Worm (Caenorhabditis elegans): ENCODE results near the gene F46B6.2.

The F46B6.2 gene

ce11 chrV:9789657-9790261 lies 17.7 kb downstream of the F46B6.2 start, which contains the start of gene ztf-7:
ztf-7 (minus strand) TSS chrV:9789707.
- TF ChIP-seq ttx-3 (tag; optimal IDR thresholded peaks at IDR 0.05) (no peak), K02D7.2 (tag; optimal IDR thresholded peaks at IDR 0.05) (no peak), rnt-1 (tag; optimal IDR thresholded peaks at IDR 0.05) (peak; percentile 65), pha-2 (tag; optimal IDR thresholded peaks at IDR 0.05) (no peak), ceh-30 (tag; optimal IDR thresholded peaks at IDR 0.05) (peak; percentile 42), che-1 (tag; optimal IDR thresholded peaks at IDR 0.05) (no peak), T23F11.4 (GFP tag; optimal IDR thresholded peaks at IDR 0.05) (no peak), ahr-1 (tag; optimal IDR thresholded peaks at IDR 0.05) (no peak), unc-55 (GFP tag; optimal IDR thresholded peaks at IDR 0.05) (peak; percentile 74), nfya-1 (tag; optimal IDR thresholded peaks at IDR 0.05) (peak; percentile 80), zip-5 (tag; optimal IDR thresholded peaks at IDR 0.05) (no peak), tbx-2 (tag; optimal IDR thresholded peaks at IDR 0.05) (peak; percentile 68), pag-3 (tag; optimal IDR thresholded peaks at IDR 0.05; ENCODE audit: borderline replicate concordance) (no peak), ceh-24 (tag; optimal IDR thresholded peaks at IDR 0.05) (no peak), ceh-31 (tag; optimal IDR thresholded peaks at IDR 0.05) (peak; percentile 80), ceh-18 (tag; optimal IDR thresholded peaks at IDR 0.05) (peak; percentile 89), ets-4 (tag; optimal IDR thresholded peaks at IDR 0.05) (peak; percentile 35), fkh-10 (GFP tag; optimal IDR thresholded peaks at IDR 0.05) (no peak), sox-4 (tag; optimal IDR thresholded peaks at IDR 0.05) (no peak), C38D4.7 (GFP tag; optimal IDR thresholded peaks at IDR 0.05) (no peak), gmeb-2 (tag; optimal IDR thresholded peaks at IDR 0.05) (no peak), dmd-4 (tag; optimal IDR thresholded peaks at IDR 0.05; ENCODE audit: borderline replicate concordance) (no peak), dve-1 (tag; optimal IDR thresholded peaks at IDR 0.05) (no peak), lim-6 (tag; optimal IDR thresholded peaks at IDR 0.05) (no peak), pax-1 (tag; optimal IDR thresholded peaks at IDR 0.05) (no peak), ceh-45 (GFP tag; IDR thresholded peaks at IDR 0.05) (no peak), ceh-9 (tag; optimal IDR thresholded peaks at IDR 0.05) (no peak), hlh-30 (tag; optimal IDR thresholded peaks at IDR 0.05; ENCODE audit: insufficient read depth) (peak; percentile 99), unc-86 (tag; optimal IDR thresholded peaks at IDR 0.05) (no peak), sox-2 (GFP tag; IDR thresholded peaks at IDR 0.05) (no peak), ceh-34 (tag; optimal IDR thresholded peaks at IDR 0.05) (peak; percentile 4)

DNA sequence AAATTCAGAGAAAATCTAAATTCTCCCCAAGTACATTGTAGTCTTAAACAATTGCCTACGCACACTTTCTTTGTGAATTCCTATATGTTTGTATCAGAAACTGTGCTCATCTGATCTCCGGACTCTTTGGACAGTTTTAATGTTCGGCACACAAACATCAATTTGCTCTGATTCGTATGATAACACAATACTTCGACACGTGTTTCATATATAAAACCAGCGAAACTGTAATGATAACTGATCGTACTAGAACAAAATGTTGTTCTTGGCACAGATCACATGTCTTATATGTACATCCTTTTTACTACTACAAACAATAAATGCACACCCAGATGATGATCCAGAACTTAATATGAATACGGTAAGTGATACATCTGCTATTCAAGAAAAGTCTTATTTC lies 19.2 kb downstream of the F46B6.2 start, which contains the start of gene lipl-2:
TSS of gene lipl-2 (plus strand) at position 236 of the 400 bp plus-strand sequence.
- TF ChIP-seq ceh-31 (tag; optimal IDR thresholded peaks at IDR 0.05), result no peak
- TF ChIP-seq hlh-6 (tag; optimal IDR thresholded peaks at IDR 0.05), result no peak
- no peak for TF ChIP-seq ceh-2 (tag; optimal IDR thresholded peaks at IDR 0.05)
- no peak for TF ChIP-seq C08G9.2 (tag; optimal IDR thresholded peaks at IDR 0.05)
- TF ChIP-seq fkh-6 (tag; optimal IDR thresholded peaks at IDR 0.05), result no peak
- no peak for TF ChIP-seq elt-4 (tag; optimal IDR thresholded peaks at IDR 0.05)

- TF ChIP-seq nfya-1 (tag; optimal IDR thresholded peaks at IDR 0.05) (no peak), gmeb-2 (tag; optimal IDR thresholded peaks at IDR 0.05) (no peak), ref-2 (tag; optimal IDR thresholded peaks at IDR 0.05) (no peak), lin-11 (tag; optimal IDR thresholded peaks at IDR 0.05) (no peak), hlh-15 (tag; optimal IDR thresholded peaks at IDR 0.05) (no peak)
Measured at ce11 chrV:9794997-9795396, 22.9 kb downstream of the F46B6.2 start.

All from whole organism, late embryonic.